Fruit fly (Drosophila melanogaster): Measurements from ENCODE around the gene CG5902.

DNA sequence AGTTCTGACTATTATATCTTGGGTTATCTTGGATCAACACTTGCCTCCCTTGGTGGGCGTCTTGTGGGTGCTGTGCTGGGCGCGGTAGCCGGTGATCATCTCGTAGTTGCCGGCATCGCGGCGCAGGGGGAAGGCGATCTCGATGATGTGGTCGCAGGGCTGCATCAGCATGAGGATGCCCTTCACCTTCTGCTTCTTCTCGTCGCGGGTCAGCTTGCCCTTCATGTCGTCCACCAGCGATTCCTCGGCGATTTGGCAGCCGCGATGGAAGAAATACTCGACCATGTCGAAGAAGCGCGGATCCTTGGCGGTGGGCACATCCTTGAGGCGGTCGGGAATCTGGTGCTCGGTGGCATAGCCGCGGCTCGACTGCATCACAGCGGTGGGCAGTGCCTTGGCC is 43.9 kb upstream of the CG5902 start:
- TF ChIP-seq CG8478 (optimal IDR thresholded peaks at IDR 0.05) (no peak), CTCF (optimal IDR thresholded peaks at IDR 0.05) (no peak)

All from S2 (cell line).